Worm (Caenorhabditis elegans) whole organism, L1 larva: ENCODE measurements around the gene D1079.1.

Experiments used
- C04F5.9 ChIP-seq: sonication (generic microtip); optimal IDR thresholded peaks from 2 replicates; lab custom pipeline; 2016; ENCODE audit warnings: missing genetic modification characterization, missing compliant biosample characterization
- C16A3.4 ChIP-seq: fragments of 150-350 bp; optimal IDR thresholded peaks from 2 replicates; lab custom pipeline; 2014; ENCODE audit warnings: missing biosample characterization, missing genetic modification characterization
- C34B4.2 ChIP-seq: sonication (generic microtip); optimal IDR thresholded peaks from 2 replicates; lab custom pipeline; 2017; ENCODE audit warnings: mild to moderate bottlenecking, missing genetic modification characterization, missing compliant biosample characterization
- F16B12.6 ChIP-seq: fragments of 150-350 bp; optimal IDR thresholded peaks from 2 replicates; lab custom pipeline; 2014; ENCODE audit warnings: missing biosample characterization, missing genetic modification characterization
- Y116A8C.19 ChIP-seq: sonication (generic microtip); optimal IDR thresholded peaks from 2 replicates; lab custom pipeline; 2016; ENCODE audit warnings: missing compliant biosample characterization, missing genetic modification characterization, borderline replicate concordance
- aha-1 ChIP-seq: fragments of 150-350 bp; optimal IDR thresholded peaks from 2 replicates; lab custom pipeline; 2014; ENCODE audit warnings: missing biosample characterization, missing genetic modification characterization
- alr-1 ChIP-seq: fragments of 200-800 bp; sonication (Bioruptor generic); optimal IDR thresholded peaks from 2 replicates; lab custom pipeline; 2018; ENCODE audit warnings: borderline replicate concordance, mild to moderate bottlenecking, missing genetic modification characterization, missing compliant biosample characterization
- ceh-63 ChIP-seq: fragments of 200-800 bp; sonication (Bioruptor generic); optimal IDR thresholded peaks from 2 replicates; lab custom pipeline; 2018; ENCODE audit warnings: mild to moderate bottlenecking, missing genetic modification characterization, missing compliant biosample characterization
- ceh-90 ChIP-seq: sonication (generic microtip); optimal IDR thresholded peaks from 2 replicates; lab custom pipeline; 2016; ENCODE audit warnings: missing genetic modification characterization, missing compliant biosample characterization
- ces-1 ChIP-seq: fragments of 150-350 bp; optimal IDR thresholded peaks from 2 replicates; lab custom pipeline; 2014; ENCODE audit warnings: missing biosample characterization, missing genetic modification reagents, missing genetic modification characterization
- dpl-1 ChIP-seq, 3 experiments: fragments of 150-350 bp in 2 of 3; sonication (generic microtip) in 1 of 3; optimal IDR thresholded peaks; 2 replicates each; lab custom pipeline; 2014 to 2017; ENCODE audit warnings: missing biosample characterization in 3 of 3, missing genetic modification characterization in 3 of 3, missing genetic modification reagents in 3 of 3
- efl-1 ChIP-seq, 4 experiments: fragments of 150-350 bp; optimal IDR thresholded peaks in 3 of 4; peaks in 1 of 4; 1 replicate in 1 of 4; 2 replicates in 3 of 4; lab custom pipeline; 2014; ENCODE audit warnings: missing biosample characterization in 2 of 4, missing genetic modification characterization in 2 of 4, missing genetic modification reagents in 2 of 4
- egl-27 ChIP-seq, 2 experiments: fragments of 150-350 bp in 1 of 2; sonication (generic microtip); optimal IDR thresholded peaks; 3 replicates each; lab custom pipeline; 2017 to 2018; ENCODE audit warnings: missing biosample characterization in 2 of 2, missing genetic modification characterization in 2 of 2, missing genetic modification reagents in 2 of 2
- fkh-10 ChIP-seq: sonication (generic microtip); optimal IDR thresholded peaks from 2 replicates; lab custom pipeline; 2017; ENCODE audit warnings: missing biosample characterization, missing genetic modification reagents, missing genetic modification characterization
- fos-1 ChIP-seq: fragments of 150-350 bp; optimal IDR thresholded peaks from 2 replicates; lab custom pipeline; 2014; ENCODE audit warnings: missing biosample characterization, missing genetic modification characterization
- grh-1 ChIP-seq: fragments of 200-800 bp; sonication (Bioruptor generic); IDR thresholded peaks from 2 replicates; pipeline ENCODE4 v1.3.6; 2022; ENCODE audit warnings: missing genetic modification reagents, missing genetic modification characterization, missing compliant biosample characterization
- hlh-17 ChIP-seq: fragments of 200-800 bp; sonication (Bioruptor generic); optimal IDR thresholded peaks from 2 replicates; lab custom pipeline; 2018; ENCODE audit warnings: missing genetic modification characterization, mild to moderate bottlenecking, missing compliant biosample characterization, moderate library complexity, borderline replicate concordance
- hlh-4 ChIP-seq: sonication (generic microtip); optimal IDR thresholded peaks from 2 replicates; lab custom pipeline; 2016; ENCODE audit warnings: mild to moderate bottlenecking, missing genetic modification characterization, missing compliant biosample characterization
- hpl-2 ChIP-seq: fragments of 150-350 bp; optimal IDR thresholded peaks from 2 replicates; lab custom pipeline; 2014; ENCODE audit warnings: missing biosample characterization, missing genetic modification reagents, missing genetic modification characterization
- jun-1 ChIP-seq: fragments of 150-350 bp; optimal IDR thresholded peaks from 2 replicates; lab custom pipeline; 2014; ENCODE audit warnings: missing biosample characterization, missing genetic modification reagents, missing genetic modification characterization
- lin-13 ChIP-seq: fragments of 150-350 bp; optimal IDR thresholded peaks from 2 replicates; lab custom pipeline; 2014; ENCODE audit warnings: missing biosample characterization, missing genetic modification reagents, missing genetic modification characterization
- lin-15B ChIP-seq: fragments of 150-350 bp; sonication (generic microtip); optimal IDR thresholded peaks from 3 replicates; lab custom pipeline; 2014; ENCODE audit warnings: missing biosample characterization, missing genetic modification characterization
- lin-35 ChIP-seq, 2 experiments: fragments of 150-350 bp; optimal IDR thresholded peaks; 2 replicates each; lab custom pipeline; 2014; ENCODE audit warnings: missing biosample characterization in 2 of 2, missing genetic modification characterization in 2 of 2, missing genetic modification reagents in 2 of 2
- lin-39 ChIP-seq: fragments of 150-350 bp; optimal IDR thresholded peaks from 2 replicates; lab custom pipeline; 2014; ENCODE audit warnings: missing biosample characterization, missing genetic modification reagents, missing genetic modification characterization
- lir-3 ChIP-seq: sonication (generic microtip); optimal IDR thresholded peaks from 2 replicates; lab custom pipeline; 2016; ENCODE audit warnings: mild to moderate bottlenecking, missing genetic modification characterization, moderate library complexity, missing compliant biosample characterization; ENCODE audit not compliant: poor library complexity
- lsy-2 ChIP-seq, 2 experiments: fragments of 150-350 bp; optimal IDR thresholded peaks; 2 replicates each; lab custom pipeline; 2014; ENCODE audit warnings: missing biosample characterization in 2 of 2, missing genetic modification characterization in 2 of 2
- mef-2 ChIP-seq: fragments of 150-350 bp; optimal IDR thresholded peaks from 2 replicates; lab custom pipeline; 2014; ENCODE audit warnings: missing biosample characterization, missing genetic modification characterization
- nhr-11 ChIP-seq: fragments of 150-350 bp; optimal IDR thresholded peaks from 2 replicates; lab custom pipeline; 2014; ENCODE audit warnings: missing biosample characterization, missing genetic modification characterization
- nhr-12 ChIP-seq: sonication (generic microtip); optimal IDR thresholded peaks from 2 replicates; lab custom pipeline; 2017; ENCODE audit warnings: missing biosample characterization, missing genetic modification characterization
- nhr-19 ChIP-seq: fragments of 200-800 bp; sonication (Bioruptor generic); conservative IDR thresholded peaks from 2 replicates; pipeline ENCODE4 v1.3.6; 2022; ENCODE audit warnings: missing genetic modification characterization, missing compliant biosample characterization
- nhr-28 ChIP-seq: fragments of 150-350 bp; optimal IDR thresholded peaks from 2 replicates; lab custom pipeline; 2014; ENCODE audit warnings: missing biosample characterization, missing genetic modification characterization
- nhr-47 ChIP-seq: sonication (generic microtip); optimal IDR thresholded peaks from 2 replicates; lab custom pipeline; 2016; ENCODE audit warnings: mild to moderate bottlenecking, missing genetic modification characterization, moderate library complexity, missing compliant biosample characterization
- nhr-71 ChIP-seq: sonication (generic microtip); optimal IDR thresholded peaks from 2 replicates; lab custom pipeline; 2016; ENCODE audit warnings: mild to moderate bottlenecking, missing genetic modification characterization, moderate library complexity, missing compliant biosample characterization
- nhr-76 ChIP-seq: sonication (generic microtip); optimal IDR thresholded peaks from 2 replicates; lab custom pipeline; 2017; ENCODE audit warnings: missing biosample characterization, missing genetic modification characterization
- nhr-77 ChIP-seq: fragments of 150-350 bp; optimal IDR thresholded peaks from 2 replicates; lab custom pipeline; 2014; ENCODE audit warnings: missing biosample characterization, missing genetic modification characterization
- nhr-84 ChIP-seq: sonication (generic microtip); optimal IDR thresholded peaks from 2 replicates; lab custom pipeline; 2017; ENCODE audit warnings: missing biosample characterization, missing genetic modification characterization
- nhr-90 ChIP-seq: sonication (generic microtip); optimal IDR thresholded peaks from 2 replicates; lab custom pipeline; 2016; ENCODE audit warnings: mild to moderate bottlenecking, missing genetic modification characterization, missing compliant biosample characterization; ENCODE audit not compliant: poor library complexity
- pag-3 ChIP-seq: sonication (generic microtip); optimal IDR thresholded peaks from 2 replicates; lab custom pipeline; 2017; ENCODE audit warnings: missing genetic modification characterization, mild to moderate bottlenecking, missing compliant biosample characterization, antibody characterized with exemption, borderline replicate concordance; ENCODE audit not compliant: insufficient read depth
- pax-3 ChIP-seq: fragments of 200-800 bp; sonication (Bioruptor generic); optimal IDR thresholded peaks from 2 replicates; lab custom pipeline; 2018; ENCODE audit warnings: mild to moderate bottlenecking, missing genetic modification characterization, moderate library complexity, missing compliant biosample characterization
- rnt-1 ChIP-seq: sonication (generic microtip); optimal IDR thresholded peaks from 2 replicates; lab custom pipeline; 2016; ENCODE audit warnings: mild to moderate bottlenecking, missing genetic modification characterization, moderate library complexity, missing compliant biosample characterization
- skn-1 ChIP-seq: fragments of 150-350 bp; optimal IDR thresholded peaks from 2 replicates; lab custom pipeline; 2014; ENCODE audit warnings: missing biosample characterization, missing genetic modification characterization
- sox-4 ChIP-seq: sonication (generic microtip); optimal IDR thresholded peaks from 2 replicates; lab custom pipeline; 2016; ENCODE audit warnings: missing genetic modification characterization, missing compliant biosample characterization
- sptf-1 ChIP-seq: fragments of 150-350 bp; optimal IDR thresholded peaks from 2 replicates; lab custom pipeline; 2014; ENCODE audit warnings: missing biosample characterization, missing genetic modification characterization
- sup-37 ChIP-seq: fragments of 200-800 bp; sonication (Bioruptor generic); optimal IDR thresholded peaks from 2 replicates; lab custom pipeline; 2018; ENCODE audit warnings: mild to moderate bottlenecking, missing genetic modification characterization, missing compliant biosample characterization
- swsn-7 ChIP-seq: sonication (generic microtip); optimal IDR thresholded peaks from 2 replicates; lab custom pipeline; 2016; ENCODE audit warnings: missing genetic modification characterization, missing compliant biosample characterization
- tbx-2 ChIP-seq: sonication (generic microtip); optimal IDR thresholded peaks from 2 replicates; lab custom pipeline; 2016; ENCODE audit warnings: missing genetic modification characterization, missing compliant biosample characterization
- tlp-1 ChIP-seq: fragments of 150-350 bp; optimal IDR thresholded peaks from 2 replicates; lab custom pipeline; 2014; ENCODE audit warnings: missing biosample characterization, missing genetic modification characterization
- unc-86 ChIP-seq: sonication (generic microtip); optimal IDR thresholded peaks from 2 replicates; lab custom pipeline; 2016; ENCODE audit warnings: missing genetic modification characterization, missing compliant biosample characterization
- zip-4 ChIP-seq: fragments of 200-800 bp; sonication (Bioruptor generic); optimal IDR thresholded peaks from 2 replicates; lab custom pipeline; 2018; ENCODE audit warnings: mild to moderate bottlenecking, missing genetic modification characterization, moderate library complexity, missing compliant biosample characterization
- ztf-11 ChIP-seq, 2 experiments: sonication (generic microtip); optimal IDR thresholded peaks; 2 replicates each; lab custom pipeline; 2016 to 2017; ENCODE audit warnings: missing genetic modification characterization in 2 of 2, missing biosample characterization in 1 of 2, missing compliant biosample characterization in 1 of 2
- ztf-4 ChIP-seq: fragments of 150-350 bp; optimal IDR thresholded peaks from 2 replicates; lab custom pipeline; 2014; ENCODE audit warnings: missing biosample characterization, missing genetic modification characterization

The D1079.1 gene

DNA sequence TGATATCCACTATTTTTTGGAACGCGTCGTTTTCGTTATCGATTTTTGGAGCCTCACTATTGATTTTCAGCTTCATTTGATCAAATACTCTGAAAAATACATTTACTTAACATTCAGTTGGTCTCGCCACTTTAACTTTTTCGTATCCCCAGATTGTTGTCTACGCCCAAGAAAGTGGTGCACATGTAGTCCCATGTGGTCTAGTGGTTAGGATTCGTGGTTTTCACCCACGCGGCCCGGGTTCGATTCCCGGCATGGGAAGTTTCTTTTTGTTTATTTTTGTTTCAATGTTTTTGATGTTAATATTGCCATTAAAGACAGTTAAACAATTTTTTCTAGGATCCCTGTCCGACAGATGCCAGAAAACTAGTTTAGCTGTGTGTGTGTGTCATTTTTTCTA, 41.1 kb downstream of the D1079.1 start (continued):
- TF ChIP-seq lir-3 (tag; lab: Kevin White, UChicago) (no peak), nhr-11 (tag; lab: Kevin White, UChicago) (no peak), ceh-63 (GFP tag; lab: Kevin White, UChicago) (no peak), tbx-2 (peak; percentile 31), aha-1 (tag; lab: Kevin White, UChicago) (no peak), grh-1 (GFP tag; lab: Robert Waterston, UW) (peak; percentile 15; the same call in 1 of the 2 replicates), nhr-47 (tag; lab: Kevin White, UChicago) (peak; percentile 67), tlp-1 (no peak), alr-1 (tag; lab: Kevin White, UChicago) (no peak), C04F5.9 (tag; lab: Kevin White, UChicago) (no peak), nhr-84 (tag; lab: Kevin White, UChicago) (no peak), nhr-19 (peak; percentile 62), dpl-1 (GFP tag; optimal IDR thresholded peaks at IDR 0.05; lab: Kevin White, UChicago) (peak in 1 of 3 experiments; percentile 5), lin-39 (no peak), nhr-12 (tag; lab: Kevin White, UChicago) (no peak), sup-37 (GFP tag; lab: Kevin White, UChicago) (no peak), mef-2 (no peak), nhr-28 (tag; lab: Kevin White, UChicago) (no peak), C16A3.4 (peak; percentile 42), fos-1 (tag; lab: Kevin White, UChicago) (no peak), sptf-1 (no peak), pag-3 (no peak), swsn-7 (peak; percentile 63), skn-1 (tag; lab: Kevin White, UChicago) (peak; percentile 9), ceh-90 (tag; lab: Kevin White, UChicago) (no peak), nhr-71 (tag; lab: Kevin White, UChicago) (peak; percentile 67), efl-1 (optimal IDR thresholded peaks at IDR 0.05; lab: Kevin White, UChicago) (peak; percentile 2 to 11), efl-1 (GFP tag; optimal IDR thresholded peaks at IDR 0.05 in 1 of 2; lab: Kevin White, UChicago) (peak in 1 of 2 experiments; percentile 83), pax-3 (tag; lab: Kevin White, UChicago) (no peak), lin-13 (GFP tag; lab: Kevin White, UChicago) (no peak), sox-4 (no peak)
- TF ChIP-seq, all 84 proteins: peak for 28

ce11 chrX:4444843-4445242, 41.9 kb downstream of the D1079.1 start:
- no peak for TF ChIP-seq nhr-47 (tag; lab: Kevin White, UChicago)
- no peak for TF ChIP-seq nhr-28 (tag; lab: Kevin White, UChicago)
- no peak for TF ChIP-seq jun-1 (tag; lab: Kevin White, UChicago)
- no peak for TF ChIP-seq zip-4 (GFP tag; lab: Kevin White, UChicago)
- TF ChIP-seq swsn-7 = peak; percentile 30
- TF ChIP-seq egl-27 (tag; optimal IDR thresholded peaks at IDR 0.05; lab: Kevin White, UChicago) = no peak
- TF ChIP-seq nhr-71 (tag; lab: Kevin White, UChicago) = no peak
- TF ChIP-seq aha-1 (tag; lab: Kevin White, UChicago) = no peak
- no peak for TF ChIP-seq efl-1 (optimal IDR thresholded peaks at IDR 0.05; lab: Kevin White, UChicago)
- peak in 1 of 2 experiments; percentile 48 for TF ChIP-seq efl-1 (GFP tag; optimal IDR thresholded peaks at IDR 0.05 in 1 of 2; lab: Kevin White, UChicago)
- no peak for TF ChIP-seq C34B4.2 (tag; lab: Kevin White, UChicago)
- no peak for TF ChIP-seq Y116A8C.19 (tag; lab: Kevin White, UChicago)
- no peak for TF ChIP-seq dpl-1 (GFP tag; optimal IDR thresholded peaks at IDR 0.05; lab: Kevin White, UChicago)
- peak; percentile 49 for TF ChIP-seq nhr-90 (tag; lab: Kevin White, UChicago)
- no peak for TF ChIP-seq ces-1
- TF ChIP-seq nhr-77 (tag; lab: Kevin White, UChicago) = no peak
- TF ChIP-seq hlh-17 (GFP tag; lab: Kevin White, UChicago) = no peak
- TF ChIP-seq rnt-1 (tag; lab: Kevin White, UChicago) = peak; percentile 66
- TF ChIP-seq nhr-76 (tag; lab: Kevin White, UChicago) = no peak
- no peak for TF ChIP-seq lin-39
- no peak for TF ChIP-seq hlh-4 (tag; lab: Kevin White, UChicago)
- TF ChIP-seq grh-1 (GFP tag; lab: Robert Waterston, UW) = no peak
- no peak for TF ChIP-seq hpl-2 (GFP tag; lab: Kevin White, UChicago)
- TF ChIP-seq lin-35 (GFP tag; optimal IDR thresholded peaks at IDR 0.05; lab: Kevin White, UChicago) = peak in 1 of 2 experiments; percentile 56
- TF ChIP-seq fkh-10 (GFP tag; lab: Kevin White, UChicago) = no peak
- TF ChIP-seq ztf-4 (tag; lab: Kevin White, UChicago) = no peak
- TF ChIP-seq ztf-11 (tag; optimal IDR thresholded peaks at IDR 0.05; lab: Kevin White, UChicago) = no peak
- no peak for TF ChIP-seq F16B12.6 (tag; lab: Kevin White, UChicago)
- no peak for TF ChIP-seq lin-15B (tag; lab: Kevin White, UChicago)
- TF ChIP-seq lsy-2 (tag; optimal IDR thresholded peaks at IDR 0.05; lab: Kevin White, UChicago) = no peak
- TF ChIP-seq unc-86 = no peak
